Fruit fly (Drosophila melanogaster): Measurements from ENCODE around the gene CG42507.

CG42507 gene

dm6 chr3L:14780187-14780586, 22.4 kb upstream of the CG42507 start (continued):
- TF ChIP-seq gsb (GFP tag; IDR thresholded peaks at IDR 0.05) (no peak), CG1792 (GFP tag; optimal IDR thresholded peaks at IDR 0.05) (no peak), Deaf1 (tag; optimal IDR thresholded peaks at IDR 0.05) (no peak), CG17359 (tag; optimal IDR thresholded peaks at IDR 0.05) (peak; percentile 50), ham (GFP tag; IDR thresholded peaks at IDR 0.05) (no peak), Ravus (GFP tag; IDR thresholded peaks at IDR 0.05) (no peak), pros (GFP tag; optimal IDR thresholded peaks at IDR 0.05) (no peak), stc (GFP tag; IDR thresholded peaks at IDR 0.05) (peak; percentile 15; the same call in 1 of the 2 replicates), Blimp-1 (GFP tag; optimal IDR thresholded peaks at IDR 0.05) (peak; percentile 20), ash1 (GFP tag; optimal IDR thresholded peaks at IDR 0.05) (no peak), CG11695 (GFP tag; IDR thresholded peaks at IDR 0.05) (0 out of 3 replicates have a peak, but pooled peaks have one; percentile 5), NC2β (GFP tag; optimal IDR thresholded peaks at IDR 0.05) (peak; percentile 5), tup (GFP tag; optimal IDR thresholded peaks at IDR 0.05) (peak; percentile 18), CG8089 (GFP tag; optimal IDR thresholded peaks at IDR 0.05) (no peak), Med (GFP tag) (peak; percentile 89), HHEX (GFP tag; optimal IDR thresholded peaks at IDR 0.05) (peak; percentile 40), CG8478 (optimal IDR thresholded peaks at IDR 0.05) (no peak), tna (GFP tag; IDR thresholded peaks at IDR 0.05; ENCODE audit: partially characterized antibody) (no peak), CG14667 (GFP tag; IDR thresholded peaks at IDR 0.05) (no peak), B-H1 (GFP tag; IDR thresholded peaks at IDR 0.05) (no peak), danr (GFP tag; IDR thresholded peaks at IDR 0.05) (no peak), ci (GFP tag; IDR thresholded peaks at IDR 0.05) (peak; percentile 61; the same call in 2 of the 3 replicates), CG2889 (GFP tag; IDR thresholded peaks at IDR 0.05) (no peak), Dip2 (GFP tag; IDR thresholded peaks at IDR 0.05) (no peak), CG5953 (GFP tag; IDR thresholded peaks at IDR 0.05) (no peak), CG2875 (GFP tag; optimal IDR thresholded peaks at IDR 0.05) (peak; percentile 38), CG17568 (GFP tag; optimal IDR thresholded peaks at IDR 0.05) (peak; percentile 68), CG3065 (GFP tag; optimal IDR thresholded peaks at IDR 0.05) (peak; percentile 29), CG12769 (tag; optimal IDR thresholded peaks at IDR 0.05) (peak; percentile 22), MTF-1 (GFP tag; optimal IDR thresholded peaks at IDR 0.05; ENCODE audit: borderline replicate concordance) (peak; percentile 79), Side (GFP tag; optimal IDR thresholded peaks at IDR 0.05) (no peak), Nf-YA (GFP tag; IDR thresholded peaks at IDR 0.05) (no peak), wor (GFP tag; IDR thresholded peaks at IDR 0.05) (no peak), Oaz (GFP tag; IDR thresholded peaks at IDR 0.05) (no peak), CG12659 (GFP tag; optimal IDR thresholded peaks at IDR 0.05) (peak; percentile 15), Hr51 (GFP tag; optimal IDR thresholded peaks at IDR 0.05) (no peak), klu (GFP tag; IDR thresholded peaks at IDR 0.05) (no peak), Atf6 (GFP tag; IDR thresholded peaks at IDR 0.05) (peak; percentile 44; the same call in 1 of the 2 replicates), Spps (tag; optimal IDR thresholded peaks at IDR 0.05) (no peak), CG12155 (GFP tag; optimal IDR thresholded peaks at IDR 0.05) (no peak), BtbVII (GFP tag; optimal IDR thresholded peaks at IDR 0.05) (peak; percentile 8), CG15514 (GFP tag; optimal IDR thresholded peaks at IDR 0.05) (peak; percentile 36), HLHmδ (GFP tag; optimal IDR thresholded peaks at IDR 0.05) (peak; percentile 49), CG4424 (GFP tag; optimal IDR thresholded peaks at IDR 0.05) (no peak), CG10209 (GFP tag; optimal IDR thresholded peaks at IDR 0.05) (peak; percentile 50), CG8388 (GFP tag; optimal IDR thresholded peaks at IDR 0.05) (no peak), Awh (GFP tag; IDR thresholded peaks at IDR 0.05) (peak; percentile 64; the same call in 1 of the 2 replicates), ro (GFP tag; IDR thresholded peaks at IDR 0.05) (no peak), Jarid2 (GFP tag; optimal IDR thresholded peaks at IDR 0.05) (no peak), CG14710 (tag; optimal IDR thresholded peaks at IDR 0.05) (peak; percentile 26), CG4328 (GFP tag; optimal IDR thresholded peaks at IDR 0.05) (peak; percentile 43)
